Fruit fly (Drosophila melanogaster) whole organism, embryonic: ENCODE measurements around the gene CG8191.

Experiments
- Adf1 ChIP-seq: fragments of 200-800 bp; sonication (Bioruptor generic); IDR thresholded peaks from 2 replicates; pipeline ENCODE4 v1.3.6; 2022; ENCODE audit warnings: missing biosample characterization, missing genetic modification characterization
- Atf-2 ChIP-seq: fragments of 200-800 bp; sonication (Bioruptor generic); optimal IDR thresholded peaks from 2 replicates; lab custom pipeline; 2016; ENCODE audit warnings: missing biosample characterization, missing genetic modification characterization
- CG10431 ChIP-seq: fragments of 200-800 bp; sonication (Bioruptor generic); optimal IDR thresholded peaks from 3 replicates; lab custom pipeline; 2018; ENCODE audit warnings: missing biosample characterization, mild to moderate bottlenecking, missing genetic modification characterization
- CG10543 ChIP-seq: fragments of 200-800 bp; sonication (Bioruptor generic); optimal IDR thresholded peaks from 3 replicates; lab custom pipeline; 2017; ENCODE audit warnings: missing biosample characterization, mild to moderate bottlenecking, missing genetic modification characterization, moderate library complexity
- CG11085 ChIP-seq: fragments of 200-800 bp; sonication (Bioruptor generic); IDR thresholded peaks from 2 replicates; pipeline ENCODE4 v1.3.6; 2022; ENCODE audit warnings: missing biosample characterization, missing genetic modification characterization
- CG11504 ChIP-seq: fragments of 200-800 bp; sonication (Bioruptor generic); optimal IDR thresholded peaks from 3 replicates; lab custom pipeline; 2019; ENCODE audit warnings: missing biosample characterization, mild to moderate bottlenecking, missing genetic modification characterization, moderate library complexity
- CG11560 ChIP-seq: fragments of 200-800 bp; sonication (Bioruptor generic); IDR thresholded peaks from 3 replicates; pipeline ENCODE4 v1.3.6; 2022; ENCODE audit warnings: missing biosample characterization, missing genetic modification characterization
- CG12071 ChIP-seq: fragments of 200-800 bp; sonication (Bioruptor generic); optimal IDR thresholded peaks from 3 replicates; lab custom pipeline; 2018; ENCODE audit warnings: missing biosample characterization, mild to moderate bottlenecking, missing genetic modification characterization
- CG12236 ChIP-seq: fragments of 200-800 bp; sonication (Bioruptor generic); optimal IDR thresholded peaks from 2 replicates; lab custom pipeline; 2016; ENCODE audit warnings: missing biosample characterization, missing genetic modification characterization
- CG12299 ChIP-seq: fragments of 200-800 bp; sonication (Bioruptor generic); optimal IDR thresholded peaks from 2 replicates; lab custom pipeline; 2018; ENCODE audit warnings: missing biosample characterization, mild to moderate bottlenecking, missing genetic modification characterization
- CG14860 ChIP-seq: fragments of 200-800 bp; sonication (Bioruptor generic); IDR thresholded peaks from 3 replicates; pipeline ENCODE4 v1.3.6; 2022; ENCODE audit warnings: missing biosample characterization, missing genetic modification characterization; ENCODE audit not compliant: partially characterized antibody
- CG33557 ChIP-seq: fragments of 200-800 bp; sonication (Bioruptor generic); optimal IDR thresholded peaks from 2 replicates; lab custom pipeline; 2019; ENCODE audit warnings: missing biosample characterization, mild to moderate bottlenecking, missing genetic modification characterization, moderate library complexity
- CG34422 ChIP-seq: fragments of 200-800 bp; sonication (Bioruptor generic); IDR thresholded peaks from 3 replicates; pipeline ENCODE4 v1.3.6; 2022; ENCODE audit warnings: missing biosample characterization, missing genetic modification characterization
- CG4707 ChIP-seq: fragments of 200-800 bp; sonication (Bioruptor generic); optimal IDR thresholded peaks from 2 replicates; lab custom pipeline; 2018; ENCODE audit warnings: missing biosample characterization, mild to moderate bottlenecking, missing genetic modification characterization, moderate library complexity
- CG6813 ChIP-seq: fragments of 200-800 bp; sonication (Bioruptor generic); optimal IDR thresholded peaks from 2 replicates; lab custom pipeline; 2017; ENCODE audit warnings: missing biosample characterization, missing genetic modification characterization, mild to moderate bottlenecking, moderate library complexity, missing genetic modification reagents
- CG8089 ChIP-seq: fragments of 200-800 bp; sonication (Bioruptor generic); optimal IDR thresholded peaks from 3 replicates; lab custom pipeline; 2016; ENCODE audit warnings: missing biosample characterization, missing genetic modification characterization
- CG8281 ChIP-seq: fragments of 200-800 bp; sonication (Bioruptor generic); optimal IDR thresholded peaks from 2 replicates; lab custom pipeline; 2018; ENCODE audit warnings: missing biosample characterization, mild to moderate bottlenecking, missing genetic modification characterization, moderate library complexity
- CG8388 ChIP-seq: fragments of 200-800 bp; sonication (Bioruptor generic); optimal IDR thresholded peaks from 2 replicates; lab custom pipeline; 2019; ENCODE audit warnings: missing biosample characterization, mild to moderate bottlenecking, missing genetic modification characterization, moderate library complexity
- CG9727 ChIP-seq: fragments of 200-800 bp; sonication (Bioruptor generic); optimal IDR thresholded peaks from 3 replicates; lab custom pipeline; 2017; ENCODE audit warnings: missing biosample characterization, mild to moderate bottlenecking, missing genetic modification characterization
- CG9797 ChIP-seq: fragments of 200-800 bp; sonication (Bioruptor generic); optimal IDR thresholded peaks from 3 replicates; lab custom pipeline; 2018; ENCODE audit warnings: missing biosample characterization, mild to moderate bottlenecking, missing genetic modification characterization
- Doc3 ChIP-seq: fragments of 200-800 bp; sonication (Bioruptor generic); IDR thresholded peaks from 3 replicates; pipeline ENCODE4 v1.3.6; 2022; ENCODE audit warnings: missing biosample characterization, missing genetic modification characterization; ENCODE audit not compliant: partially characterized antibody
- Dref ChIP-seq: fragments of 200-800 bp; sonication (Bioruptor generic); IDR thresholded peaks from 2 replicates; pipeline ENCODE4 v1.3.6; 2022; ENCODE audit warnings: missing biosample characterization, missing genetic modification characterization
- Ets97D ChIP-seq: fragments of 200-800 bp; sonication (Bioruptor generic); optimal IDR thresholded peaks from 3 replicates; lab custom pipeline; 2016; ENCODE audit warnings: missing biosample characterization, missing genetic modification characterization
- Gug ChIP-seq: fragments of 200-800 bp; sonication (Bioruptor generic); IDR thresholded peaks from 4 replicates; pipeline ENCODE4 v1.3.6; 2022; ENCODE audit warnings: missing biosample characterization, missing genetic modification characterization
- Hand ChIP-seq: fragments of 200-800 bp; sonication (Bioruptor generic); optimal IDR thresholded peaks from 2 replicates; lab custom pipeline; 2017; ENCODE audit warnings: mild to moderate bottlenecking, missing biosample characterization, missing genetic modification reagents, missing genetic modification characterization
- Max ChIP-seq: fragments of 200-800 bp; sonication (Bioruptor generic); optimal IDR thresholded peaks from 2 replicates; lab custom pipeline; 2016; ENCODE audit warnings: missing biosample characterization, mild to moderate bottlenecking, missing genetic modification characterization
- Meics ChIP-seq: fragments of 200-800 bp; sonication (Bioruptor generic); optimal IDR thresholded peaks from 2 replicates; lab custom pipeline; 2017; ENCODE audit warnings: missing biosample characterization, mild to moderate bottlenecking, missing genetic modification characterization
- Pdp1 ChIP-seq, 2 experiments: fragments of 200-800 bp; sonication (Bioruptor generic); optimal IDR thresholded peaks; 3 replicates each; lab custom pipeline; 2016; ENCODE audit warnings: missing biosample characterization in 2 of 2, missing genetic modification characterization in 2 of 2, mild to moderate bottlenecking in 1 of 2, moderate library complexity in 1 of 2
- Scr ChIP-seq: fragments of 200-800 bp; sonication (Bioruptor generic); IDR thresholded peaks from 2 replicates; pipeline ENCODE4 v1.3.6; 2022; ENCODE audit warnings: missing biosample characterization, missing genetic modification characterization; ENCODE audit not compliant: partially characterized antibody
- Trl ChIP-seq, 3 experiments: fragments of >200 bp in 2 of 3; fragments of 200-800 bp in 1 of 3; sonication (Bioruptor generic) in 1 of 3; optimal IDR thresholded peaks; 2 replicates in 1 of 3; 3 replicates in 2 of 3; lab custom pipeline; 2016 to 2017; ENCODE audit warnings: missing biosample characterization in 1 of 3, missing genetic modification characterization in 1 of 3
- Usf ChIP-seq: fragments of 200-800 bp; sonication (Bioruptor generic); optimal IDR thresholded peaks from 2 replicates; lab custom pipeline; 2017; ENCODE audit warnings: missing genotype, missing biosample characterization, missing genetic modification characterization
- ara ChIP-seq: fragments of 200-800 bp; sonication (Bioruptor generic); IDR thresholded peaks from 2 replicates; pipeline ENCODE4 v1.3.6; 2022; ENCODE audit warnings: missing biosample characterization, missing genetic modification characterization
- ato ChIP-seq: fragments of 200-800 bp; sonication (Bioruptor generic); IDR thresholded peaks from 2 replicates; pipeline ENCODE4 v1.3.6; 2022; ENCODE audit warnings: missing biosample characterization, missing genetic modification characterization; ENCODE audit not compliant: partially characterized antibody
- bbx ChIP-seq: fragments of 200-800 bp; sonication (Bioruptor generic); IDR thresholded peaks from 2 replicates; pipeline ENCODE4 v1.3.6; 2022; ENCODE audit warnings: missing biosample characterization, missing genetic modification characterization; ENCODE audit not compliant: partially characterized antibody
- cad ChIP-seq: fragments of >200 bp; optimal IDR thresholded peaks from 2 replicates; lab custom pipeline; 2017; ENCODE audit warnings: missing biosample characterization, missing genetic modification characterization
- disco-r ChIP-seq: fragments of 200-800 bp; sonication (Bioruptor generic); optimal IDR thresholded peaks from 2 replicates; lab custom pipeline; 2016; ENCODE audit warnings: missing biosample characterization, missing genetic modification characterization
- dm ChIP-seq: fragments of 200-800 bp; sonication (Bioruptor generic); optimal IDR thresholded peaks from 3 replicates; lab custom pipeline; 2016; ENCODE audit warnings: missing biosample characterization, missing genetic modification characterization
- esg ChIP-seq: fragments of 200-800 bp; sonication (Bioruptor generic); conservative IDR thresholded peaks from 2 replicates; pipeline ENCODE4 v1.3.6; 2022; ENCODE audit warnings: missing biosample characterization, missing genetic modification characterization
- fd3F ChIP-seq: fragments of 200-800 bp; sonication (Bioruptor generic); optimal IDR thresholded peaks from 2 replicates; lab custom pipeline; 2018; ENCODE audit warnings: missing biosample characterization, mild to moderate bottlenecking, missing genetic modification characterization, moderate library complexity
- ftz-f1 ChIP-seq: fragments of 200-800 bp; sonication (Bioruptor generic); optimal IDR thresholded peaks from 2 replicates; lab custom pipeline; 2016; ENCODE audit warnings: missing biosample characterization, missing genetic modification characterization
- hb ChIP-seq: fragments of 200-800 bp; sonication (Bioruptor generic); IDR thresholded peaks from 3 replicates; pipeline ENCODE4 v1.3.6; 2022; ENCODE audit warnings: missing biosample characterization, missing genetic modification characterization; ENCODE audit not compliant: partially characterized antibody
- inv ChIP-seq: fragments of 200-800 bp; sonication (Bioruptor generic); IDR thresholded peaks from 2 replicates; pipeline ENCODE4 v1.3.6; 2022; ENCODE audit warnings: missing biosample characterization, missing genetic modification characterization; ENCODE audit not compliant: partially characterized antibody
- kay ChIP-seq: fragments of 200-800 bp; sonication (Bioruptor generic); optimal IDR thresholded peaks from 2 replicates; lab custom pipeline; 2016; ENCODE audit warnings: missing biosample characterization, missing genetic modification characterization
- odd ChIP-seq: fragments of 200-800 bp; sonication (Bioruptor generic); optimal IDR thresholded peaks from 2 replicates; lab custom pipeline; 2017; ENCODE audit warnings: missing biosample characterization, mild to moderate bottlenecking, missing genetic modification characterization
- schlank ChIP-seq: fragments of 200-800 bp; sonication (Bioruptor generic); optimal IDR thresholded peaks from 2 replicates; lab custom pipeline; 2018; ENCODE audit warnings: missing biosample characterization, mild to moderate bottlenecking, missing genetic modification characterization
- sqz ChIP-seq: fragments of 200-800 bp; sonication (Bioruptor generic); optimal IDR thresholded peaks from 3 replicates; lab custom pipeline; 2018; ENCODE audit warnings: missing biosample characterization, mild to moderate bottlenecking, missing genetic modification characterization
- trh ChIP-seq: fragments of 200-800 bp; sonication (Bioruptor generic); optimal IDR thresholded peaks from 2 replicates; lab custom pipeline; 2016; ENCODE audit warnings: missing biosample characterization, missing genetic modification characterization
- zen ChIP-seq: fragments of 200-800 bp; sonication (Bioruptor generic); optimal IDR thresholded peaks from 3 replicates; lab custom pipeline; 2018; ENCODE audit warnings: missing biosample characterization, mild to moderate bottlenecking, missing genetic modification characterization, moderate library complexity

CG8191 gene

dm6 chrX:15709984-15710750 is 21.8 kb upstream of the CG8191 start, which contains the start of the genes CG9281 and CG15601:
CG9281 (minus strand) TSS chrX:15710539.
CG15601 (plus strand) TSS chrX:15710647.
- TF ChIP-seq bbx (GFP tag; lab: Robert Waterston, UW) (peak; percentile 19; the same call in 1 of the 2 replicates), kay (GFP tag; lab: Kevin White, UChicago) (no peak), CG14860 (GFP tag; lab: Robert Waterston, UW) (no peak), CG34422 (peak; percentile 53; the same call in 1 of the 3 replicates), Trl (optimal IDR thresholded peaks at IDR 0.05; lab: Kevin White, UChicago) (no peak), Trl (GFP tag; optimal IDR thresholded peaks at IDR 0.05; lab: Kevin White, UChicago) (no peak), hb (GFP tag; lab: Robert Waterston, UW) (no peak), CG12236 (GFP tag; lab: Kevin White, UChicago) (no peak), Adf1 (0 out of 2 replicates have a peak, but pooled peaks have one; percentile 13), fd3F (GFP tag; lab: Kevin White, UChicago) (no peak), zen (tag; lab: Kevin White, UChicago) (no peak), inv (GFP tag; lab: Robert Waterston, UW) (no peak), sqz (no peak), cad (GFP tag; lab: Kevin White, UChicago) (no peak), esg (GFP tag; lab: Robert Waterston, UW) (no peak), Max (peak; percentile 87), Meics (GFP tag; lab: Kevin White, UChicago) (peak; percentile 25), disco-r (GFP tag; lab: Kevin White, UChicago) (no peak), CG8089 (GFP tag; lab: Kevin White, UChicago) (no peak), Usf (GFP tag; lab: Kevin White, UChicago) (no peak), CG8281 (no peak), CG9797 (GFP tag; lab: Kevin White, UChicago) (peak; percentile 88), schlank (tag; lab: Kevin White, UChicago) (no peak), CG33557 (GFP tag; lab: Kevin White, UChicago) (no peak), trh (GFP tag; lab: Kevin White, UChicago) (no peak), CG6813 (no peak), CG10431 (GFP tag; lab: Kevin White, UChicago) (no peak), odd (GFP tag; lab: Kevin White, UChicago) (no peak), Dref (peak; percentile 50), CG12299 (tag; lab: Kevin White, UChicago) (no peak), CG11504 (tag; lab: Kevin White, UChicago) (no peak), dm (GFP tag; lab: Kevin White, UChicago) (peak; percentile 96), Hand (GFP tag; lab: Kevin White, UChicago) (no peak), Pdp1 (GFP tag; optimal IDR thresholded peaks at IDR 0.05; lab: Kevin White, UChicago) (peak in 1 of 2 experiments; percentile 83), Ets97D (GFP tag; lab: Kevin White, UChicago) (peak; percentile 22), CG8388 (no peak), CG9727 (no peak), Gug (GFP tag; lab: Robert Waterston, UW) (no peak), CG12071 (GFP tag; lab: Kevin White, UChicago) (no peak), CG11085 (no peak), ato (GFP tag; lab: Robert Waterston, UW) (no peak), Doc3 (GFP tag; lab: Robert Waterston, UW) (no peak), Scr (GFP tag; lab: Robert Waterston, UW) (peak; percentile 10; the same call in 1 of the 2 replicates), CG4707 (GFP tag; lab: Kevin White, UChicago) (no peak), ara (GFP tag; lab: Robert Waterston, UW) (no peak), Atf-2 (GFP tag; lab: Kevin White, UChicago) (no peak), CG10543 (GFP tag; lab: Kevin White, UChicago) (peak; percentile 50), CG11560 (tag; lab: Robert Waterston, UW) (no peak), ftz-f1 (GFP tag; lab: Kevin White, UChicago) (no peak)
